Worm (Caenorhabditis elegans): ENCODE data around the gene syp-1.

- no peak for TF ChIP-seq elt-2 (tag; optimal IDR thresholded peaks at IDR 0.05)
- TF ChIP-seq ceh-88 (GFP tag; IDR thresholded peaks at IDR 0.05): no peak
- no peak for TF ChIP-seq nhr-12 (tag; optimal IDR thresholded peaks at IDR 0.05)
- no peak for TF ChIP-seq skn-1 (tag; optimal IDR thresholded peaks at IDR 0.05)
- TF ChIP-seq nhr-77 (tag; optimal IDR thresholded peaks at IDR 0.05): no peak
Observed at ce11 chrV:16403974-16404373, at the start of gene syp-1.

Measured in whole organism, L1 larva.